Worm (Caenorhabditis elegans) whole organism, L1 larva: ENCODE measurements around the gene oac-40.

Source experiments
- C16A3.4 ChIP-seq: fragments of 150-350 bp; optimal IDR thresholded peaks from 2 replicates; lab custom pipeline; 2014; ENCODE audit warnings: missing biosample characterization, missing genetic modification characterization
- aha-1 ChIP-seq: fragments of 150-350 bp; optimal IDR thresholded peaks from 2 replicates; lab custom pipeline; 2014; ENCODE audit warnings: missing biosample characterization, missing genetic modification characterization
- aly-2 ChIP-seq: fragments of 150-350 bp; optimal IDR thresholded peaks from 2 replicates; lab custom pipeline; 2014; ENCODE audit warnings: missing biosample characterization, missing genetic modification characterization
- blmp-1 ChIP-seq: fragments of 150-350 bp; optimal IDR thresholded peaks from 2 replicates; lab custom pipeline; 2014; ENCODE audit warnings: missing biosample characterization, missing genetic modification characterization
- ceh-8 ChIP-seq: fragments of 200-800 bp; sonication (Bioruptor generic); optimal IDR thresholded peaks from 2 replicates; lab custom pipeline; 2018; ENCODE audit warnings: mild to moderate bottlenecking, missing genetic modification characterization, moderate library complexity, missing compliant biosample characterization
- ceh-82 ChIP-seq, 3 experiments: fragments of 150-350 bp in 1 of 3; sonication (generic microtip) in 2 of 3; optimal IDR thresholded peaks; 2 replicates each; lab custom pipeline; 2014 to 2017; ENCODE audit warnings: missing biosample characterization in 3 of 3, missing genetic modification characterization in 3 of 3
- ceh-88 ChIP-seq: fragments of 200-800 bp; sonication (Bioruptor generic); IDR thresholded peaks from 2 replicates; pipeline ENCODE4 v1.3.6; 2022; ENCODE audit warnings: missing genetic modification characterization, missing compliant biosample characterization
- ceh-90 ChIP-seq: sonication (generic microtip); optimal IDR thresholded peaks from 2 replicates; lab custom pipeline; 2016; ENCODE audit warnings: missing genetic modification characterization, missing compliant biosample characterization
- dpl-1 ChIP-seq, 3 experiments: fragments of 150-350 bp in 2 of 3; sonication (generic microtip) in 1 of 3; optimal IDR thresholded peaks; 2 replicates each; lab custom pipeline; 2014 to 2017; ENCODE audit warnings: missing biosample characterization in 3 of 3, missing genetic modification characterization in 3 of 3, missing genetic modification reagents in 3 of 3
- efl-1 ChIP-seq, 4 experiments: fragments of 150-350 bp; optimal IDR thresholded peaks in 3 of 4; peaks in 1 of 4; 1 replicate in 1 of 4; 2 replicates in 3 of 4; lab custom pipeline; 2014; ENCODE audit warnings: missing biosample characterization in 2 of 4, missing genetic modification characterization in 2 of 4, missing genetic modification reagents in 2 of 4
- egl-13 ChIP-seq: sonication (generic microtip); optimal IDR thresholded peaks from 2 replicates; lab custom pipeline; 2016; ENCODE audit warnings: missing genotype, missing genetic modification reagents, missing genetic modification characterization, missing compliant biosample characterization
- elt-2 ChIP-seq: sonication (generic microtip); optimal IDR thresholded peaks from 2 replicates; lab custom pipeline; 2016; ENCODE audit warnings: missing genetic modification characterization, mild to moderate bottlenecking, inconsistent platforms, missing compliant biosample characterization, missing genetic modification reagents
- fkh-10 ChIP-seq: sonication (generic microtip); optimal IDR thresholded peaks from 2 replicates; lab custom pipeline; 2017; ENCODE audit warnings: missing biosample characterization, missing genetic modification reagents, missing genetic modification characterization
- hlh-17 ChIP-seq: fragments of 200-800 bp; sonication (Bioruptor generic); optimal IDR thresholded peaks from 2 replicates; lab custom pipeline; 2018; ENCODE audit warnings: missing genetic modification characterization, mild to moderate bottlenecking, missing compliant biosample characterization, moderate library complexity, borderline replicate concordance
- hlh-4 ChIP-seq: sonication (generic microtip); optimal IDR thresholded peaks from 2 replicates; lab custom pipeline; 2016; ENCODE audit warnings: mild to moderate bottlenecking, missing genetic modification characterization, missing compliant biosample characterization
- hpl-2 ChIP-seq: fragments of 150-350 bp; optimal IDR thresholded peaks from 2 replicates; lab custom pipeline; 2014; ENCODE audit warnings: missing biosample characterization, missing genetic modification reagents, missing genetic modification characterization
- irx-1 ChIP-seq: sonication (generic microtip); optimal IDR thresholded peaks from 2 replicates; lab custom pipeline; 2016; ENCODE audit warnings: missing genetic modification characterization, missing compliant biosample characterization
- isw-1 ChIP-seq: fragments of 200-800 bp; sonication (Bioruptor generic); IDR thresholded peaks from 2 replicates; pipeline ENCODE4 v1.3.6; 2022; ENCODE audit warnings: missing genetic modification characterization, missing compliant biosample characterization
- lin-14 ChIP-seq: fragments of 200-800 bp; sonication (Bioruptor generic); optimal IDR thresholded peaks from 2 replicates; lab custom pipeline; 2018; ENCODE audit warnings: mild to moderate bottlenecking, missing genetic modification characterization, moderate library complexity, missing compliant biosample characterization
- lin-35 ChIP-seq, 2 experiments: fragments of 150-350 bp; optimal IDR thresholded peaks; 2 replicates each; lab custom pipeline; 2014; ENCODE audit warnings: missing biosample characterization in 2 of 2, missing genetic modification characterization in 2 of 2, missing genetic modification reagents in 2 of 2
- mdl-1 ChIP-seq, 2 experiments: fragments of 150-350 bp; optimal IDR thresholded peaks; 2 replicates each; lab custom pipeline; 2014 to 2017; ENCODE audit warnings: missing biosample characterization in 2 of 2, missing genetic modification characterization in 2 of 2, inconsistent platforms in 1 of 2
- nhr-11 ChIP-seq: fragments of 150-350 bp; optimal IDR thresholded peaks from 2 replicates; lab custom pipeline; 2014; ENCODE audit warnings: missing biosample characterization, missing genetic modification characterization
- nhr-12 ChIP-seq: sonication (generic microtip); optimal IDR thresholded peaks from 2 replicates; lab custom pipeline; 2017; ENCODE audit warnings: missing biosample characterization, missing genetic modification characterization
- nhr-47 ChIP-seq: sonication (generic microtip); optimal IDR thresholded peaks from 2 replicates; lab custom pipeline; 2016; ENCODE audit warnings: mild to moderate bottlenecking, missing genetic modification characterization, moderate library complexity, missing compliant biosample characterization
- nhr-71 ChIP-seq: sonication (generic microtip); optimal IDR thresholded peaks from 2 replicates; lab custom pipeline; 2016; ENCODE audit warnings: mild to moderate bottlenecking, missing genetic modification characterization, moderate library complexity, missing compliant biosample characterization
- nhr-76 ChIP-seq: sonication (generic microtip); optimal IDR thresholded peaks from 2 replicates; lab custom pipeline; 2017; ENCODE audit warnings: missing biosample characterization, missing genetic modification characterization
- nhr-84 ChIP-seq: sonication (generic microtip); optimal IDR thresholded peaks from 2 replicates; lab custom pipeline; 2017; ENCODE audit warnings: missing biosample characterization, missing genetic modification characterization
- nhr-85 ChIP-seq: sonication (generic microtip); peaks from one replicate; lab custom pipeline; 2016; ENCODE audit warnings: missing genetic modification characterization, inconsistent platforms, missing compliant biosample characterization
- pax-3 ChIP-seq: fragments of 200-800 bp; sonication (Bioruptor generic); optimal IDR thresholded peaks from 2 replicates; lab custom pipeline; 2018; ENCODE audit warnings: mild to moderate bottlenecking, missing genetic modification characterization, moderate library complexity, missing compliant biosample characterization
- snu-23 ChIP-seq: sonication (generic microtip); optimal IDR thresholded peaks from 2 replicates; lab custom pipeline; 2016; ENCODE audit warnings: missing genetic modification characterization, missing compliant biosample characterization
- sox-4 ChIP-seq: sonication (generic microtip); optimal IDR thresholded peaks from 2 replicates; lab custom pipeline; 2016; ENCODE audit warnings: missing genetic modification characterization, missing compliant biosample characterization
- sptf-1 ChIP-seq: fragments of 150-350 bp; optimal IDR thresholded peaks from 2 replicates; lab custom pipeline; 2014; ENCODE audit warnings: missing biosample characterization, missing genetic modification characterization
- sup-37 ChIP-seq: fragments of 200-800 bp; sonication (Bioruptor generic); optimal IDR thresholded peaks from 2 replicates; lab custom pipeline; 2018; ENCODE audit warnings: mild to moderate bottlenecking, missing genetic modification characterization, missing compliant biosample characterization
- tlp-1 ChIP-seq: fragments of 150-350 bp; optimal IDR thresholded peaks from 2 replicates; lab custom pipeline; 2014; ENCODE audit warnings: missing biosample characterization, missing genetic modification characterization
- unc-130 ChIP-seq: fragments of 150-350 bp; optimal IDR thresholded peaks from 2 replicates; lab custom pipeline; 2017; ENCODE audit warnings: missing biosample characterization, missing genetic modification characterization, inconsistent platforms
- unc-30 ChIP-seq: sonication (generic microtip); optimal IDR thresholded peaks from 2 replicates; lab custom pipeline; 2017; ENCODE audit warnings: missing biosample characterization, missing genetic modification characterization
- unc-62 ChIP-seq: fragments of 150-350 bp; optimal IDR thresholded peaks from 2 replicates; lab custom pipeline; 2014; ENCODE audit warnings: missing biosample characterization, missing genetic modification reagents, missing genetic modification characterization
- unc-86 ChIP-seq: sonication (generic microtip); optimal IDR thresholded peaks from 2 replicates; lab custom pipeline; 2016; ENCODE audit warnings: missing genetic modification characterization, missing compliant biosample characterization
- unc-98 ChIP-seq: fragments of 200-800 bp; sonication (Bioruptor generic); IDR thresholded peaks from 2 replicates; pipeline ENCODE4 v1.3.6; 2022; ENCODE audit warnings: missing genetic modification characterization, missing compliant biosample characterization
- zag-1 ChIP-seq: fragments of 150-350 bp; optimal IDR thresholded peaks from 2 replicates; lab custom pipeline; 2014; ENCODE audit warnings: missing biosample characterization, missing genetic modification characterization
- zip-4 ChIP-seq: fragments of 200-800 bp; sonication (Bioruptor generic); optimal IDR thresholded peaks from 2 replicates; lab custom pipeline; 2018; ENCODE audit warnings: mild to moderate bottlenecking, missing genetic modification characterization, moderate library complexity, missing compliant biosample characterization
- ztf-4 ChIP-seq: fragments of 150-350 bp; optimal IDR thresholded peaks from 2 replicates; lab custom pipeline; 2014; ENCODE audit warnings: missing biosample characterization, missing genetic modification characterization

Gene oac-40

ce11 chrV:8980845-8981244 lies 35.7 kb upstream of the oac-40 start, which contains the start of gene str-84:
Gene str-84, minus strand, starts transcription at chrV:8980945.
- TF ChIP-seq ceh-8 (GFP tag; lab: Kevin White, UChicago) (peak; percentile 83), tlp-1 (tag; lab: Kevin White, UChicago) (no peak)
- TF ChIP-seq, all 84 proteins: peak for 1

- no peak for TF ChIP-seq elt-2
- no peak for TF ChIP-seq nhr-71 (tag; lab: Kevin White, UChicago)
- no peak for TF ChIP-seq nhr-11 (tag; lab: Kevin White, UChicago)
- TF ChIP-seq hpl-2 (GFP tag; lab: Kevin White, UChicago), result no peak
- no peak for TF ChIP-seq blmp-1 (tag; lab: Kevin White, UChicago)
- TF ChIP-seq ceh-90, result no peak
- TF ChIP-seq unc-30 (tag; lab: Kevin White, UChicago), result no peak
- TF ChIP-seq unc-86, result no peak
- TF ChIP-seq sox-4, result no peak
- TF ChIP-seq unc-98 (GFP tag; lab: Robert Waterston, UW), result no peak
- no peak for TF ChIP-seq zip-4 (GFP tag; lab: Kevin White, UChicago)
- no peak for TF ChIP-seq sup-37 (GFP tag; lab: Kevin White, UChicago)
- TF ChIP-seq ceh-88, result no peak
- no peak for TF ChIP-seq ztf-4 (tag; lab: Kevin White, UChicago)
- TF ChIP-seq hlh-4, result no peak
These were observed 33.0 kb upstream of the oac-40 start, which contains the start of gene str-86 for ce11 chrV:8983604-8984003. Gene str-86, minus strand, starts transcription at chrV:8983704.

- TF ChIP-seq unc-30 (tag; lab: Kevin White, UChicago) (no peak), efl-1 (optimal IDR thresholded peaks at IDR 0.05; lab: Kevin White, UChicago) (no peak), efl-1 (GFP tag; optimal IDR thresholded peaks at IDR 0.05 in 1 of 2; lab: Kevin White, UChicago) (peak in 1 of 2 experiments; percentile 92)
These were observed 31.8 kb upstream of the oac-40 start for ce11 chrV:8984783-8985182.

ce11 chrV:8985740-8986139 lies 30.8 kb upstream of the oac-40 start, which contains the start of gene str-85:
Gene str-85, minus strand, starts transcription at chrV:8985840.
- TF ChIP-seq unc-130 (no peak), nhr-84 (tag; lab: Kevin White, UChicago) (no peak), ceh-90 (no peak), lin-14 (GFP tag; lab: Kevin White, UChicago) (no peak), sptf-1 (no peak), nhr-85 (tag; lab: Kevin White, UChicago) (no peak), blmp-1 (tag; lab: Kevin White, UChicago) (no peak), pax-3 (tag; lab: Kevin White, UChicago) (no peak), fkh-10 (GFP tag; lab: Kevin White, UChicago) (no peak), nhr-71 (tag; lab: Kevin White, UChicago) (no peak), mdl-1 (tag; optimal IDR thresholded peaks at IDR 0.05; lab: Kevin White, UChicago) (no peak), lin-35 (GFP tag; optimal IDR thresholded peaks at IDR 0.05; lab: Kevin White, UChicago) (no peak), nhr-47 (tag; lab: Kevin White, UChicago) (no peak), irx-1 (tag; lab: Kevin White, UChicago) (no peak), nhr-76 (tag; lab: Kevin White, UChicago) (no peak), unc-62 (no peak)

- TF ChIP-seq unc-30 (tag; lab: Kevin White, UChicago) (no peak), nhr-85 (tag; lab: Kevin White, UChicago) (no peak), hlh-17 (GFP tag; lab: Kevin White, UChicago) (no peak), elt-2 (no peak)
These were observed 28.5 kb upstream of the oac-40 start, which contains the start of gene str-87 for ce11 chrV:8988104-8988503. Gene str-87, minus strand, starts transcription at chrV:8988204.

ce11 chrV:8990194-8990649 lies 26.4 kb upstream of the oac-40 start, which contains the start of gene F59E11.7:
Gene F59E11.7, plus strand, starts transcription at chrV:8990244.
- no peak for TF ChIP-seq mdl-1 (tag; optimal IDR thresholded peaks at IDR 0.05; lab: Kevin White, UChicago)
- TF ChIP-seq egl-13 (tag; lab: Kevin White, UChicago), result no peak
- no peak for TF ChIP-seq pax-3 (tag; lab: Kevin White, UChicago)
- TF ChIP-seq snu-23, result peak; percentile 19
- TF ChIP-seq hlh-4, result no peak
- TF ChIP-seq aha-1 (tag; lab: Kevin White, UChicago), result no peak
- no peak for TF ChIP-seq C16A3.4 (tag; lab: Kevin White, UChicago)
- TF ChIP-seq blmp-1 (tag; lab: Kevin White, UChicago), result peak; percentile 33
- no peak for TF ChIP-seq unc-86
- no peak for TF ChIP-seq isw-1 (GFP tag; lab: Robert Waterston, UW)
- no peak for TF ChIP-seq zag-1
- no peak for TF ChIP-seq zip-4 (GFP tag; lab: Kevin White, UChicago)
- peak; percentile 52 for TF ChIP-seq lin-14 (GFP tag; lab: Kevin White, UChicago)
- TF ChIP-seq nhr-12 (tag; lab: Kevin White, UChicago), result no peak
- TF ChIP-seq aly-2 (tag; lab: Kevin White, UChicago), result no peak
- peak; percentile 73 for TF ChIP-seq nhr-85 (tag; lab: Kevin White, UChicago)
- TF ChIP-seq nhr-84 (tag; lab: Kevin White, UChicago), result no peak
- no peak for TF ChIP-seq ceh-82 (tag; optimal IDR thresholded peaks at IDR 0.05; lab: Kevin White, UChicago)
- TF ChIP-seq dpl-1 (GFP tag; optimal IDR thresholded peaks at IDR 0.05; lab: Kevin White, UChicago), result no peak
